Worm (Caenorhabditis elegans) whole organism, L4 larva: ENCODE results near the gene Y46H3D.1.

Experiments used
- F26F4.8 ChIP-seq: fragments of 200-800 bp; sonication (Bioruptor generic); conservative IDR thresholded peaks from 2 replicates; pipeline ENCODE4 v1.3.6; 2022; ENCODE audit warnings: missing genetic modification characterization, missing compliant biosample characterization
- F49E8.2 ChIP-seq: sonication (generic microtip); optimal IDR thresholded peaks from 2 replicates; lab custom pipeline; 2016; ENCODE audit warnings: missing compliant biosample characterization, mild to moderate bottlenecking, missing genetic modification characterization, borderline replicate concordance
- T20F7.1 ChIP-seq: fragments of 200-800 bp; sonication (Bioruptor generic); optimal IDR thresholded peaks from 2 replicates; lab custom pipeline; 2018; ENCODE audit warnings: mild to moderate bottlenecking, missing genetic modification characterization, missing compliant biosample characterization
- T26A8.4 ChIP-seq: fragments of 200-800 bp; sonication (Bioruptor generic); IDR thresholded peaks from 2 replicates; pipeline ENCODE4 v1.3.6; 2022; ENCODE audit warnings: missing genetic modification characterization, missing compliant biosample characterization
- Y105C5A.15 ChIP-seq: fragments of 200-800 bp; sonication (Bioruptor generic); IDR thresholded peaks from 2 replicates; pipeline ENCODE4 v1.3.6; 2022; ENCODE audit warnings: missing genetic modification characterization, missing compliant biosample characterization
- Y48G9A.11 ChIP-seq: fragments of 200-800 bp; sonication (Bioruptor generic); IDR thresholded peaks from 2 replicates; pipeline ENCODE4 v1.3.6; 2022; ENCODE audit warnings: missing genetic modification reagents, missing genetic modification characterization, missing compliant biosample characterization
- Y75B8A.6 ChIP-seq: fragments of 200-800 bp; sonication (Bioruptor generic); IDR thresholded peaks from 2 replicates; pipeline ENCODE4 v1.3.6; 2022; ENCODE audit warnings: missing genetic modification reagents, missing genetic modification characterization, missing compliant biosample characterization
- ZK546.5 ChIP-seq, 2 experiments: sonication (generic microtip); optimal IDR thresholded peaks; 2 replicates each; lab custom pipeline; 2017; ENCODE audit warnings: missing biosample characterization in 2 of 2, missing genetic modification characterization in 2 of 2
- aha-1 ChIP-seq: fragments of 150-350 bp; peaks from one replicate; lab custom pipeline; 2014; ENCODE audit warnings: missing biosample characterization, missing genetic modification characterization
- aly-2 ChIP-seq: sonication (generic microtip); optimal IDR thresholded peaks from 2 replicates; lab custom pipeline; 2018; ENCODE audit warnings: missing biosample characterization, missing genetic modification characterization
- ceh-32 ChIP-seq: sonication (generic microtip); optimal IDR thresholded peaks from 2 replicates; lab custom pipeline; 2016; ENCODE audit warnings: mild to moderate bottlenecking, missing genetic modification characterization, missing compliant biosample characterization; ENCODE audit not compliant: poor library complexity
- cey-2 ChIP-seq: sonication (generic microtip); optimal IDR thresholded peaks from 3 replicates; lab custom pipeline; 2017; ENCODE audit warnings: missing genetic modification characterization, mild to moderate bottlenecking, missing compliant biosample characterization, antibody characterized with exemption, borderline replicate concordance; ENCODE audit not compliant: insufficient read depth
- dmd-6 ChIP-seq: fragments of 200-800 bp; sonication (Bioruptor generic); IDR thresholded peaks from 2 replicates; pipeline ENCODE4 v1.3.6; 2022; ENCODE audit warnings: missing genetic modification reagents, missing genetic modification characterization, missing compliant biosample characterization
- dve-1 ChIP-seq: sonication (generic microtip); optimal IDR thresholded peaks from 2 replicates; lab custom pipeline; 2017; ENCODE audit warnings: antibody characterized with exemption, mild to moderate bottlenecking, missing genetic modification characterization, missing compliant biosample characterization; ENCODE audit not compliant: insufficient read depth
- egl-43 ChIP-seq: fragments of 200-800 bp; sonication (Bioruptor generic); IDR thresholded peaks from 2 replicates; pipeline ENCODE4 v1.3.6; 2022; ENCODE audit warnings: missing genetic modification reagents, missing genetic modification characterization, missing compliant biosample characterization
- hmg-1.1 ChIP-seq: fragments of 200-800 bp; sonication (Bioruptor generic); IDR thresholded peaks from 2 replicates; pipeline ENCODE4 v1.3.6; 2022; ENCODE audit warnings: missing genetic modification reagents, missing genetic modification characterization, missing compliant biosample characterization
- jun-1 ChIP-seq: fragments of 150-350 bp; optimal IDR thresholded peaks from 2 replicates; lab custom pipeline; 2014; ENCODE audit warnings: missing biosample characterization, missing genetic modification reagents, missing genetic modification characterization
- lin-38 ChIP-seq: fragments of 200-800 bp; sonication (Bioruptor generic); IDR thresholded peaks from 2 replicates; pipeline ENCODE4 v1.3.6; 2022; ENCODE audit warnings: missing genetic modification reagents, missing genetic modification characterization, missing compliant biosample characterization
- lir-3 ChIP-seq: sonication (generic microtip); optimal IDR thresholded peaks from 2 replicates; lab custom pipeline; 2016; ENCODE audit warnings: mild to moderate bottlenecking, missing genetic modification characterization, missing compliant biosample characterization
- mdl-1 ChIP-seq, 2 experiments: fragments of 150-350 bp in 1 of 2; sonication (generic microtip) in 1 of 2; optimal IDR thresholded peaks; 2 replicates each; lab custom pipeline; 2014 to 2017; ENCODE audit warnings: missing biosample characterization in 2 of 2, missing genetic modification characterization in 2 of 2
- mdt-29 ChIP-seq: fragments of 200-800 bp; sonication (Bioruptor generic); IDR thresholded peaks from 2 replicates; pipeline ENCODE4 v1.3.6; 2022; ENCODE audit warnings: missing genetic modification reagents, missing genetic modification characterization, missing compliant biosample characterization
- mes-2 ChIP-seq: sonication (generic microtip); optimal IDR thresholded peaks from 2 replicates; lab custom pipeline; 2016; ENCODE audit warnings: missing genotype, mild to moderate bottlenecking, missing genetic modification characterization, missing compliant biosample characterization; ENCODE audit not compliant: poor library complexity, severe bottlenecking
- mxl-2 ChIP-seq: fragments of 200-800 bp; sonication (Bioruptor generic); conservative IDR thresholded peaks from 2 replicates; pipeline ENCODE4 v1.3.6; 2022; ENCODE audit warnings: missing genetic modification reagents, missing genetic modification characterization, missing compliant biosample characterization
- mxl-3 ChIP-seq: fragments of 200-800 bp; sonication (Bioruptor generic); optimal IDR thresholded peaks from 2 replicates; lab custom pipeline; 2018; ENCODE audit warnings: mild to moderate bottlenecking, missing genetic modification characterization, missing compliant biosample characterization
- nhr-10 ChIP-seq: fragments of 150-350 bp; optimal IDR thresholded peaks from 2 replicates; lab custom pipeline; 2014; ENCODE audit warnings: missing biosample characterization, missing genetic modification characterization
- nhr-111 ChIP-seq: fragments of 200-800 bp; sonication (Bioruptor generic); optimal IDR thresholded peaks from 2 replicates; lab custom pipeline; 2018; ENCODE audit warnings: mild to moderate bottlenecking, missing genetic modification characterization, missing compliant biosample characterization
- nhr-237 ChIP-seq: sonication (generic microtip); optimal IDR thresholded peaks from 2 replicates; lab custom pipeline; 2017; ENCODE audit warnings: missing biosample characterization, missing genetic modification characterization
- nhr-25 ChIP-seq: sonication (generic microtip); optimal IDR thresholded peaks from 2 replicates; lab custom pipeline; 2017; ENCODE audit warnings: missing genetic modification characterization, mild to moderate bottlenecking, missing compliant biosample characterization, antibody characterized with exemption, moderate library complexity, borderline replicate concordance; ENCODE audit not compliant: insufficient read depth
- nhr-28 ChIP-seq: fragments of 150-350 bp; optimal IDR thresholded peaks from 2 replicates; lab custom pipeline; 2014; ENCODE audit warnings: missing biosample characterization, missing genetic modification characterization
- nhr-76 ChIP-seq: fragments of 150-350 bp; optimal IDR thresholded peaks from 2 replicates; lab custom pipeline; 2014; ENCODE audit warnings: missing biosample characterization, missing genetic modification characterization
- pha-4 ChIP-seq, 2 experiments: fragments of 150-350 bp in 1 of 2; fragments of 200-800 bp in 1 of 2; sonication (Bioruptor generic) in 1 of 2; IDR thresholded peaks in 1 of 2; optimal IDR thresholded peaks in 1 of 2; 2 replicates each; pipeline versions ENCODE4 v1.3.6 to Lab custom; 2014 to 2022; ENCODE audit warnings: missing genetic modification characterization in 2 of 2, missing genetic modification reagents in 2 of 2, missing biosample characterization in 1 of 2, missing compliant biosample characterization in 1 of 2
- rbr-2 ChIP-seq: sonication (generic microtip); optimal IDR thresholded peaks from 2 replicates; lab custom pipeline; 2016; ENCODE audit warnings: missing genotype, missing genetic modification characterization, missing compliant biosample characterization
- sdz-12 ChIP-seq: fragments of 200-800 bp; sonication (Bioruptor generic); optimal IDR thresholded peaks from 2 replicates; lab custom pipeline; 2018; ENCODE audit warnings: mild to moderate bottlenecking, missing genetic modification characterization, missing compliant biosample characterization
- snpc-4 ChIP-seq: fragments of 150-350 bp; optimal IDR thresholded peaks from 2 replicates; lab custom pipeline; 2014; ENCODE audit warnings: missing biosample characterization, missing genetic modification characterization
- spr-3 ChIP-seq: fragments of 200-800 bp; sonication (Bioruptor generic); optimal IDR thresholded peaks from 2 replicates; lab custom pipeline; 2018; ENCODE audit warnings: mild to moderate bottlenecking, missing genetic modification characterization, missing compliant biosample characterization
- unc-39 ChIP-seq: sonication (generic microtip); optimal IDR thresholded peaks from 2 replicates; lab custom pipeline; 2017; ENCODE audit warnings: missing biosample characterization, missing genetic modification characterization
- vab-7 ChIP-seq: fragments of 200-800 bp; sonication (Bioruptor generic); IDR thresholded peaks from 2 replicates; pipeline ENCODE4 v1.3.6; 2022; ENCODE audit warnings: missing genetic modification reagents, missing genetic modification characterization, missing compliant biosample characterization
- zfp-3 ChIP-seq: fragments of 200-800 bp; sonication (Bioruptor generic); conservative IDR thresholded peaks from 2 replicates; pipeline ENCODE4 v1.3.6; 2022; ENCODE audit warnings: missing genetic modification reagents, missing genetic modification characterization, missing compliant biosample characterization
- zip-2 ChIP-seq: fragments of 150-350 bp; optimal IDR thresholded peaks from 2 replicates; lab custom pipeline; 2014; ENCODE audit warnings: missing biosample characterization, missing genetic modification characterization

Y46H3D.1 gene

ce11 chrV:1654845-1655244 is 12.5 kb downstream of the Y46H3D.1 start, which contains the start of gene irld-11 (continued):
- TF ChIP-seq dve-1 (no peak), T20F7.1 (GFP tag; lab: Kevin White, UChicago) (no peak)

ce11 chrV:1662270-1662669 is 20.0 kb downstream of the Y46H3D.1 start, which contains the start of gene irld-40:
Gene irld-40 (plus strand): TSS chrV:1662570.
- TF ChIP-seq ZK546.5 (tag; optimal IDR thresholded peaks at IDR 0.05; lab: Kevin White, UChicago) (no peak), nhr-111 (GFP tag; lab: Kevin White, UChicago) (no peak), F26F4.8 (GFP tag; lab: Robert Waterston, UW) (no peak), aha-1 (tag; lab: Kevin White, UChicago) (no peak), Y48G9A.11 (no peak), Y75B8A.6 (GFP tag; lab: Robert Waterston, UW) (no peak), egl-43 (GFP tag; lab: Robert Waterston, UW) (no peak), pha-4 (GFP tag; IDR thresholded peaks at IDR 0.05; lab: Robert Waterston, UW) (no peak), pha-4 (tag; optimal IDR thresholded peaks at IDR 0.05; lab: Kevin White, UChicago) (no peak), nhr-25 (tag; lab: Kevin White, UChicago) (no peak), sdz-12 (GFP tag; lab: Kevin White, UChicago) (no peak), aly-2 (no peak), mdl-1 (tag; optimal IDR thresholded peaks at IDR 0.05; lab: Kevin White, UChicago) (no peak), T26A8.4 (GFP tag; lab: Robert Waterston, UW) (no peak), mes-2 (tag; lab: Kevin White, UChicago) (no peak), dmd-6 (GFP tag; lab: Robert Waterston, UW) (no peak), mxl-2 (GFP tag; lab: Robert Waterston, UW) (no peak), lin-38 (GFP tag; lab: Robert Waterston, UW) (no peak)

ce11 chrV:1664921-1665320 is 22.6 kb downstream of the Y46H3D.1 start, which contains the start of gene K04F1.9:
Gene K04F1.9 (plus strand): TSS chrV:1665221.
- no peak for TF ChIP-seq nhr-28
- no peak for TF ChIP-seq Y105C5A.15
- TF ChIP-seq cey-2 (tag; lab: Kevin White, UChicago), result no peak
- TF ChIP-seq nhr-10, result no peak
- TF ChIP-seq egl-43 (GFP tag; lab: Robert Waterston, UW), result no peak
- no peak for TF ChIP-seq zfp-3
- no peak for TF ChIP-seq ceh-32 (tag; lab: Kevin White, UChicago)
- no peak for TF ChIP-seq lir-3 (tag; lab: Kevin White, UChicago)
- no peak for TF ChIP-seq nhr-76 (tag; lab: Kevin White, UChicago)
- TF ChIP-seq nhr-237 (tag; lab: Kevin White, UChicago), result no peak

DNA sequence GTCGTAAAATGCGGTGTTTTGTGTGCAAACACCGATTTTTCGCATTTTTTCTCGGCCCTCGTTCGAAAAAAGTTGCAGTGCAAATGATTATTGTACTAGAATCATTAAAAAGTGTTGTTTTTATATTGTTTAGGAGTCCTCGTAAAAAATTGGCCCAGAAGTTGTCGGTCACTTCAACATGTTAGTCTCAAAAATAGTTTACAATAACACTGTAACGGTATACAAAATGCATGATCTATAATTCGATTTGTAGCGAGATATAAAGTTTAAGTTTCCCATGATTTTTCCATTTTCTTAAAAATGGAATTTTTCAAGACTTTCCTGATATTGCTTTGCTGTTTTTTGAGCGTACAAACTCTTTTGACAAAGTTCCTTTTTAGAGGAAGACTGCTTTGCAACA is 24.6 kb downstream of the Y46H3D.1 start, which contains the start of gene K04F1.8:
K04F1.8 (plus strand) TSS at position 301 of the 400 bp plus-strand sequence.
- TF ChIP-seq sdz-12 (GFP tag; lab: Kevin White, UChicago), result no peak
- TF ChIP-seq snpc-4 (tag; lab: Kevin White, UChicago), result no peak
- TF ChIP-seq mdt-29 (GFP tag; lab: Robert Waterston, UW), result no peak
- TF ChIP-seq ceh-32 (tag; lab: Kevin White, UChicago), result no peak
- no peak for TF ChIP-seq nhr-76 (tag; lab: Kevin White, UChicago)
- TF ChIP-seq jun-1 (tag; lab: Kevin White, UChicago), result no peak
- TF ChIP-seq rbr-2 (tag; lab: Kevin White, UChicago), result no peak
- no peak for TF ChIP-seq spr-3
- TF ChIP-seq F49E8.2, result no peak
- TF ChIP-seq F26F4.8 (GFP tag; lab: Robert Waterston, UW), result no peak
- TF ChIP-seq mxl-3 (GFP tag; lab: Kevin White, UChicago), result no peak
- TF ChIP-seq unc-39 (tag; lab: Kevin White, UChicago), result no peak
- TF ChIP-seq zip-2 (tag; lab: Kevin White, UChicago), result no peak
- TF ChIP-seq hmg-1.1 (GFP tag; lab: Robert Waterston, UW), result no peak
- no peak for TF ChIP-seq vab-7 (GFP tag; lab: Robert Waterston, UW)
- TF ChIP-seq, all 104 proteins: peak for 0
